Worm (Caenorhabditis elegans) whole organism, late embryonic: Measurements from ENCODE around the gene srh-284.

Source experiments
- ama-1 ChIP-seq: fragments of 150-350 bp; optimal IDR thresholded peaks from 2 replicates; lab custom pipeline; 2014
- lim-6 ChIP-seq: sonication (generic microtip); optimal IDR thresholded peaks from 2 replicates; lab custom pipeline; 2016; ENCODE audit warnings: missing genetic modification characterization, missing compliant biosample characterization
- mec-3 ChIP-seq: sonication (generic microtip); optimal IDR thresholded peaks from 2 replicates; lab custom pipeline; 2016; ENCODE audit warnings: borderline replicate concordance, missing genetic modification characterization, missing compliant biosample characterization
- nhr-232 ChIP-seq: sonication (generic microtip); optimal IDR thresholded peaks from 2 replicates; lab custom pipeline; 2016; ENCODE audit warnings: missing genetic modification characterization, missing compliant biosample characterization
- pag-3 ChIP-seq: sonication (generic microtip); optimal IDR thresholded peaks from 2 replicates; lab custom pipeline; 2016; ENCODE audit warnings: missing compliant biosample characterization, missing genetic modification characterization, borderline replicate concordance

- TF ChIP-seq lim-6 (tag; lab: Kevin White, UChicago) (no peak), pag-3 (tag; lab: Kevin White, UChicago) (no peak), ama-1 (lab: Kevin White, UChicago) (no peak), nhr-232 (tag; lab: Kevin White, UChicago) (no peak), mec-3 (no peak)
Observed at ce11 chrV:17802519-17802918, 35.2 kb downstream of the srh-284 start, which contains the start of the genes Y94A7B.11 and srh-292.
